Fruit fly (Drosophila melanogaster): ENCODE data around the gene eys.
A peak's percentile ranks its signal among the peaks of the same experiment; 100 is the strongest.

Gene eys

DNA sequence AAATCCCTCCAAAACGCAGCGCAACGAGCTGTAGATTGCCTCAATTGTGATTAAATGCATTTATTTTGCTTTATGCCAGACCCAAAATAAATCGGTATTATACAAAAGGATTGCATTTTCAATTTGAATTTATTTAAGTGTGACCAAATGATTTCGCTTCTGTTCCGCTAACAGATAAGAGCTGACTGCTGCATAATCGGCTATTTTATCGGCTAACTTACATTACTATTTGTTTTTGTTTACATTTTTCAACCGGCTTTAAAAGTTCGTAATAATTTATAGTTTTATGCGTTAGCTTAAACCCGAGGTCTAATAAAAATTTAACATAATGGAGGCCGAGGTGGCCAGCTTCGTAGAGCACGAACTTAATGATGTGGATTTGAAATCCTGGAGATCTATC lies 71.5 kb downstream of the eys start, which contains the start of gene PIG-Wa:
PIG-Wa (plus strand) TSS at position 232 of the 400 bp plus-strand sequence.
- TF ChIP-seq rn (GFP tag; IDR thresholded peaks at IDR 0.05) (no peak), Pif1A (GFP tag; optimal IDR thresholded peaks at IDR 0.05) (no peak), CG34367 (tag; optimal IDR thresholded peaks at IDR 0.05) (no peak), CG17806 (tag; optimal IDR thresholded peaks at IDR 0.05) (no peak), CG14655 (GFP tag; optimal IDR thresholded peaks at IDR 0.05) (no peak), CG12605 (GFP tag; IDR thresholded peaks at IDR 0.05) (no peak), Snoo (tag; optimal IDR thresholded peaks at IDR 0.05) (no peak), CG9948 (tag; optimal IDR thresholded peaks at IDR 0.05) (no peak), D1 (tag; optimal IDR thresholded peaks at IDR 0.05) (no peak), EcR (GFP tag; optimal IDR thresholded peaks at IDR 0.05) (no peak), gl (tag; optimal IDR thresholded peaks at IDR 0.05) (no peak), Ets98B (GFP tag; IDR thresholded peaks at IDR 0.05) (no peak), CG4496 (GFP tag; IDR thresholded peaks at IDR 0.05) (no peak), CG8159 (tag; optimal IDR thresholded peaks at IDR 0.05) (no peak), fd96Ca (GFP tag; IDR thresholded peaks at IDR 0.05) (no peak)

DNA sequence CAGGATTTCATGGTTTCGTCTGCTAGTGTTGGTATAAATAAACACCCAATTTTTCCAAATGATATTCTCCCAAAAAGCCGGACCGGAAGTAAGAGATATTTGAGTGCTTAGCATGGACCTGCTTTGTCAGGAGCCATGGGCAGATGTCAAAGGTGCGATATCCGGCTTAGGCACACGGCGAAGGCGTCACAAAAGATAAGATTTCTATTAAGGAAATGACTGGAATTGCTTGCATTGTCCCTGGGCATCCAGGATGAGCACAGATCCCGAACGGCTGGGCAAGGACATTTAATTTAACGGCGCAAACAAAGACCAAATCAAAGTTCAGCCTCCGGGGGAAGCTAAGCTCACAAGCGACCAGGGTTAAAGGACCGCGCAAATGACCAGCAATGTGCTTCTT lies 74.2 kb downstream of the eys start, which contains the start of gene CG3557:
CG3557 (minus strand) TSS at position 101 of the 400 bp plus-strand sequence.
- no peak for TF ChIP-seq CG10348 (GFP tag; IDR thresholded peaks at IDR 0.05)
- TF ChIP-seq CG9948 (tag; optimal IDR thresholded peaks at IDR 0.05) = no peak
- no peak for TF ChIP-seq CG34367 (tag; optimal IDR thresholded peaks at IDR 0.05)
- TF ChIP-seq D1 (tag; optimal IDR thresholded peaks at IDR 0.05) = no peak
- TF ChIP-seq CG14655 (GFP tag; optimal IDR thresholded peaks at IDR 0.05) = no peak
- TF ChIP-seq fd96Ca (GFP tag; IDR thresholded peaks at IDR 0.05) = no peak
- no peak for TF ChIP-seq CG4496 (GFP tag; IDR thresholded peaks at IDR 0.05)
- TF ChIP-seq Pif1A (GFP tag; optimal IDR thresholded peaks at IDR 0.05) = no peak
- no peak for TF ChIP-seq Snoo (tag; optimal IDR thresholded peaks at IDR 0.05)
- TF ChIP-seq Ets98B (GFP tag; IDR thresholded peaks at IDR 0.05) = no peak
- no peak for TF ChIP-seq CG17806 (tag; optimal IDR thresholded peaks at IDR 0.05)
- TF ChIP-seq CG8159 (tag; optimal IDR thresholded peaks at IDR 0.05) = no peak
- TF ChIP-seq CG32121 (GFP tag; IDR thresholded peaks at IDR 0.05) = no peak
- TF ChIP-seq CG8301 (tag; optimal IDR thresholded peaks at IDR 0.05) = no peak
- TF ChIP-seq CG15710 (tag; optimal IDR thresholded peaks at IDR 0.05) = no peak

- TF ChIP-seq CG13204 (GFP tag; optimal IDR thresholded peaks at IDR 0.05) (no peak), rn (GFP tag; IDR thresholded peaks at IDR 0.05) (no peak), CG15710 (tag; optimal IDR thresholded peaks at IDR 0.05) (no peak), CG10348 (GFP tag; IDR thresholded peaks at IDR 0.05) (no peak), CG8301 (tag; optimal IDR thresholded peaks at IDR 0.05) (no peak), CG4496 (GFP tag; IDR thresholded peaks at IDR 0.05) (no peak)
Observed at dm6 chr2L:2390589-2390988, 79.1 kb downstream of the eys start, which contains the start of gene CG43750. CG43750 (minus strand) TSS chr2L:2390689.

dm6 chr2L:2391321-2391720 lies 79.8 kb downstream of the eys start, which contains the start of gene CG46448:
CG46448 (plus strand) TSS chr2L:2391660.
- no peak for TF ChIP-seq CG12605 (GFP tag; IDR thresholded peaks at IDR 0.05)
- no peak for TF ChIP-seq CG14655 (GFP tag; optimal IDR thresholded peaks at IDR 0.05)
- TF ChIP-seq Pif1B (GFP tag; optimal IDR thresholded peaks at IDR 0.05) = no peak
- TF ChIP-seq CG4496 (GFP tag; IDR thresholded peaks at IDR 0.05) = no peak

- TF ChIP-seq CG13204 (GFP tag; optimal IDR thresholded peaks at IDR 0.05) = no peak
- peak; percentile 4 for TF ChIP-seq CG8159 (tag; optimal IDR thresholded peaks at IDR 0.05)
Observed at dm6 chr2L:2394872-2395271, 83.4 kb downstream of the eys start.

DNA sequence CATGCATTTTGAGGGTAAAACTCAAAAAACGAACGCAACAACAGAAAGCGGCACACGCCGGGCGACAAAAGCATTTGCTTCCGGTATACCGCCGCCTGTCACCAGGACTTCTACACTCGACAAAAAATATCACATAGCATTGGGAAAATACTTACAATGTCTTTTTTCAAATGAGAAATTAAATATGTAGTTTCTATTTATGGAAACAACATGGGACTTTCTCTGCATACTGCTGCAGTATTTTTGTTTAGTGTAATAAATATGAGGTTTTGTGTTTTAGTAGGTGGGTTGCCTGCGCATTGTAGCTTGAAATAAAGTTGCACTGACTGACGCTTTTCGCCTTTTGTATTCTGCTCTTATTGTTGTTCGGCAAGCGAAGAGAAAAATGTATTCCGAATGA lies 85.6 kb downstream of the eys start:
- TF ChIP-seq D1 (tag; optimal IDR thresholded peaks at IDR 0.05) (no peak), CG8159 (tag; optimal IDR thresholded peaks at IDR 0.05) (peak; percentile 21)

DNA sequence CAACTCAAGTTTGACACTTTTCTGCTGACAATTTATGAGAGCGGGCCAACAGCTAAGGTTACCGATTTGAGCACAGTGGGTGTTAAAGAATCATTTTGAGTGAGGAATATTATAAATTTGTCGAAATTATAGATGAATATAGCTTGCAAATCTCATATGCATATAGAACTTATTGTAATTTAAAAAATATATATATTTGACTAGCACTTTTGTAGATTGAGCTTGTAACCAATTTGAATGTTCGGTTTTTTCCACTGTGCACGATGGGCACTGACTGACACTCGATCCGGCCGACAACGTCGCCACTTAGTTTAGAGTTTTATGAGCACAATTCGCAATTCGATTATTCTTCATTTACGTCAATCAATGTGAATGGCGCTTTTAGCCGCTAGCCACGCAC lies 87.0 kb downstream of the eys start:
- TF ChIP-seq CG8159 (tag; optimal IDR thresholded peaks at IDR 0.05) (no peak), CG4496 (GFP tag; IDR thresholded peaks at IDR 0.05) (no peak), CG13204 (GFP tag; optimal IDR thresholded peaks at IDR 0.05) (no peak), CG10348 (GFP tag; IDR thresholded peaks at IDR 0.05) (no peak), Ets98B (GFP tag; IDR thresholded peaks at IDR 0.05) (no peak), CG17806 (tag; optimal IDR thresholded peaks at IDR 0.05) (no peak), CG15710 (tag; optimal IDR thresholded peaks at IDR 0.05) (no peak)

DNA sequence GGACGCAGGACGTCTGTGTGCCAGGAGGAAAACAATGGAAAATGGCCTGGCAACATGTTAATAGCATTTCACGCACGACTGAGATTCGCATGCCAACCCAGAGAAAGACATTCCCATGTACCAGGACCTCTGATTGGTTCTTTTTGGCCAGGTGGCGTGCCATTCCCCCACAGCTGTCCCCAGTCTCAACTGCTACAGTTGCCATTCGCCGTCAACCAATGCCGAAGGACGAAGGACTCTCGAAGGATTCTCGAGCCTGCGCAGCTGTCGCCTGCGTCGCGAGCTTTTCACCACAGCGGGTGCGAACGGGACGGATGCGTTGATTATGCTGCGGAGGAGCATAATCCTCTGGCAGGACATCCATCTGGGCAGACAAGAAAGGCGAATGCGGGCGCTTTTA lies 88.4 kb downstream of the eys start, which contains the start of gene VGlut:
VGlut (plus strand) TSS at position 399 of the 400 bp plus-strand sequence.
- no peak for TF ChIP-seq rn (GFP tag; IDR thresholded peaks at IDR 0.05)
- no peak for TF ChIP-seq CG15710 (tag; optimal IDR thresholded peaks at IDR 0.05)
- no peak for TF ChIP-seq Pif1B (GFP tag; optimal IDR thresholded peaks at IDR 0.05)
- no peak for TF ChIP-seq EcR (GFP tag; optimal IDR thresholded peaks at IDR 0.05)
- TF ChIP-seq Ets98B (GFP tag; IDR thresholded peaks at IDR 0.05) = no peak
- no peak for TF ChIP-seq CG4496 (GFP tag; IDR thresholded peaks at IDR 0.05)
- no peak for TF ChIP-seq CG8159 (tag; optimal IDR thresholded peaks at IDR 0.05)

Measured in whole organism, pupa.